Worm (Caenorhabditis elegans) whole organism, young adult: ENCODE results near the gene rnh-1.2.
A peak's percentile ranks its signal among the peaks of the same experiment; 100 is the strongest.

Experiments
- B0019.2 ChIP-seq: fragments of 200-800 bp; sonication (Bioruptor generic); conservative IDR thresholded peaks from 2 replicates; pipeline ENCODE4 v1.3.6; 2022; ENCODE audit warnings: missing genetic modification reagents, missing genetic modification characterization, missing compliant biosample characterization
- B0336.3 ChIP-seq: fragments of 200-800 bp; sonication (Bioruptor generic); IDR thresholded peaks from 2 replicates; pipeline ENCODE4 v1.3.6; 2022; ENCODE audit warnings: missing genetic modification characterization, missing compliant biosample characterization
- C17E4.6 ChIP-seq: fragments of 200-800 bp; sonication (Bioruptor generic); IDR thresholded peaks from 2 replicates; pipeline ENCODE4 v1.3.6; 2022; ENCODE audit warnings: missing genetic modification reagents, missing genetic modification characterization, missing compliant biosample characterization
- F57C9.4 ChIP-seq: sonication (generic microtip); optimal IDR thresholded peaks from 2 replicates; lab custom pipeline; 2017; ENCODE audit warnings: mild to moderate bottlenecking, missing genetic modification characterization, missing compliant biosample characterization
- Y53F4B.3 ChIP-seq: fragments of 200-800 bp; sonication (Bioruptor generic); IDR thresholded peaks from 2 replicates; pipeline ENCODE4 v1.3.6; 2022; ENCODE audit warnings: missing genetic modification reagents, missing genetic modification characterization, missing compliant biosample characterization
- Y79H2A.3 ChIP-seq: fragments of 200-800 bp; sonication (Bioruptor generic); conservative IDR thresholded peaks from 2 replicates; pipeline ENCODE4 v1.3.6; 2022; ENCODE audit warnings: missing genetic modification reagents, missing genetic modification characterization, missing compliant biosample characterization
- aptf-3 ChIP-seq: fragments of 200-800 bp; sonication (Bioruptor generic); IDR thresholded peaks from 2 replicates; pipeline ENCODE4 v1.3.6; 2022; ENCODE audit warnings: missing genetic modification characterization, missing compliant biosample characterization
- athp-1 ChIP-seq: sonication (generic microtip); optimal IDR thresholded peaks from 2 replicates; lab custom pipeline; 2017; ENCODE audit warnings: mild to moderate bottlenecking, missing genetic modification characterization, missing compliant biosample characterization
- attf-3 ChIP-seq: fragments of 200-800 bp; sonication (Bioruptor generic); conservative IDR thresholded peaks from 2 replicates; pipeline ENCODE4 v1.3.6; 2022; ENCODE audit warnings: missing genetic modification reagents, missing genetic modification characterization, missing compliant biosample characterization
- cebp-1 ChIP-seq, 2 experiments: fragments of 200-800 bp in 1 of 2; sonication (Bioruptor generic) in 1 of 2; sonication (generic microtip) in 1 of 2; IDR thresholded peaks in 1 of 2; optimal IDR thresholded peaks in 1 of 2; 2 replicates each; pipeline versions ENCODE4 v1.3.6 to Lab custom; 2017 to 2022; ENCODE audit warnings: missing compliant biosample characterization in 2 of 2, missing genetic modification characterization in 2 of 2, mild to moderate bottlenecking in 1 of 2, missing genetic modification reagents in 1 of 2, moderate library complexity in 1 of 2
- ceh-58 ChIP-seq: fragments of 200-800 bp; sonication (Bioruptor generic); IDR thresholded peaks from 2 replicates; pipeline ENCODE4 v1.3.6; 2022; ENCODE audit warnings: missing genetic modification characterization, missing compliant biosample characterization
- dox-1 ChIP-seq: fragments of 200-800 bp; sonication (Bioruptor generic); IDR thresholded peaks from 2 replicates; pipeline ENCODE4 v1.3.6; 2022; ENCODE audit warnings: missing genetic modification reagents, missing genetic modification characterization, missing compliant biosample characterization
- efl-1 ChIP-seq: fragments of 150-350 bp; optimal IDR thresholded peaks from 2 replicates; lab custom pipeline; 2014; ENCODE audit warnings: missing biosample characterization, missing genetic modification reagents, missing genetic modification characterization
- gei-17 ChIP-seq: fragments of 200-800 bp; sonication (Bioruptor generic); optimal IDR thresholded peaks from 2 replicates; lab custom pipeline; 2018; ENCODE audit warnings: mild to moderate bottlenecking, missing genetic modification characterization, missing compliant biosample characterization
- hlh-12 ChIP-seq: sonication (generic microtip); optimal IDR thresholded peaks from 2 replicates; lab custom pipeline; 2016; ENCODE audit warnings: missing genetic modification characterization, missing compliant biosample characterization
- hmg-1.2 ChIP-seq: fragments of 200-800 bp; sonication (Bioruptor generic); IDR thresholded peaks from 2 replicates; pipeline ENCODE4 v1.3.6; 2022; ENCODE audit warnings: missing genetic modification reagents, missing genetic modification characterization, missing compliant biosample characterization
- hrde-1 ChIP-seq: sonication (generic microtip); optimal IDR thresholded peaks from 2 replicates; lab custom pipeline; 2016; ENCODE audit warnings: missing genetic modification characterization, mild to moderate bottlenecking, missing compliant biosample characterization, moderate library complexity, missing genotype, missing genetic modification reagents, borderline replicate concordance
- lin-26 ChIP-seq: fragments of 200-800 bp; sonication (Bioruptor generic); IDR thresholded peaks from 2 replicates; pipeline ENCODE4 v1.3.6; 2022; ENCODE audit warnings: missing genetic modification reagents, missing genetic modification characterization, missing compliant biosample characterization
- lin-40 ChIP-seq: sonication (generic microtip); optimal IDR thresholded peaks from 2 replicates; lab custom pipeline; 2016; ENCODE audit warnings: missing genetic modification characterization, mild to moderate bottlenecking, missing compliant biosample characterization, missing genotype, missing genetic modification reagents
- lir-1 ChIP-seq: fragments of 200-800 bp; sonication (Bioruptor generic); conservative IDR thresholded peaks from 2 replicates; pipeline ENCODE4 v1.3.6; 2022; ENCODE audit warnings: missing genetic modification reagents, missing genetic modification characterization, missing compliant biosample characterization
- nfyb-1 ChIP-seq: fragments of 200-800 bp; sonication (Bioruptor generic); IDR thresholded peaks from 2 replicates; pipeline ENCODE4 v1.3.6; 2022; ENCODE audit warnings: missing genetic modification reagents, missing genetic modification characterization, missing compliant biosample characterization
- nhr-179 ChIP-seq: sonication (generic microtip); optimal IDR thresholded peaks from 2 replicates; lab custom pipeline; 2016; ENCODE audit warnings: mild to moderate bottlenecking, missing genetic modification characterization, missing compliant biosample characterization
- nhr-27 ChIP-seq: fragments of 200-800 bp; sonication (Bioruptor generic); optimal IDR thresholded peaks from 2 replicates; lab custom pipeline; 2018; ENCODE audit warnings: mild to moderate bottlenecking, missing genetic modification characterization, moderate library complexity, missing compliant biosample characterization
- nhr-80 ChIP-seq: sonication (generic microtip); optimal IDR thresholded peaks from 2 replicates; lab custom pipeline; 2016; ENCODE audit warnings: missing genetic modification characterization, missing compliant biosample characterization
- sdz-38 ChIP-seq: sonication (generic microtip); optimal IDR thresholded peaks from 2 replicates; lab custom pipeline; 2016; ENCODE audit warnings: missing genotype, missing genetic modification characterization, missing compliant biosample characterization
- snpc-1.1 ChIP-seq: sonication (generic microtip); optimal IDR thresholded peaks from 2 replicates; lab custom pipeline; 2017; ENCODE audit warnings: missing genetic modification characterization, mild to moderate bottlenecking, missing compliant biosample characterization, antibody characterized with exemption, moderate library complexity, missing genotype, missing genetic modification reagents; ENCODE audit not compliant: insufficient read depth
- snpc-1.3 ChIP-seq: sonication (generic microtip); optimal IDR thresholded peaks from 2 replicates; lab custom pipeline; 2017; ENCODE audit warnings: missing genetic modification characterization, mild to moderate bottlenecking, missing compliant biosample characterization, antibody characterized with exemption, moderate library complexity, missing genotype, missing genetic modification reagents; ENCODE audit not compliant: insufficient read depth
- somi-1 ChIP-seq: fragments of 200-800 bp; sonication (Bioruptor generic); optimal IDR thresholded peaks from 2 replicates; lab custom pipeline; 2018; ENCODE audit warnings: mild to moderate bottlenecking, missing genetic modification characterization, missing compliant biosample characterization
- tlf-1 ChIP-seq: fragments of 200-800 bp; sonication (Bioruptor generic); optimal IDR thresholded peaks from 2 replicates; lab custom pipeline; 2018; ENCODE audit warnings: mild to moderate bottlenecking, missing genetic modification characterization, missing compliant biosample characterization
- unc-62 ChIP-seq: fragments of 150-350 bp; optimal IDR thresholded peaks from 2 replicates; lab custom pipeline; 2014; ENCODE audit warnings: missing biosample characterization, missing genetic modification reagents, missing genetic modification characterization
- xnd-1 ChIP-seq: sonication (generic microtip); optimal IDR thresholded peaks from 2 replicates; lab custom pipeline; 2016; ENCODE audit warnings: missing genotype, missing genetic modification reagents, missing genetic modification characterization, missing compliant biosample characterization
- zfh-2 ChIP-seq: fragments of 200-800 bp; sonication (Bioruptor generic); conservative IDR thresholded peaks from 2 replicates; pipeline ENCODE4 v1.3.6; 2022; ENCODE audit warnings: missing genetic modification reagents, missing genetic modification characterization, missing compliant biosample characterization
- ztf-3 ChIP-seq: fragments of 200-800 bp; sonication (Bioruptor generic); optimal IDR thresholded peaks from 2 replicates; lab custom pipeline; 2018; ENCODE audit warnings: mild to moderate bottlenecking, missing genetic modification characterization, missing compliant biosample characterization

rnh-1.2 gene

ce11 chrII:9831033-9831432 is 10.8 kb downstream of the rnh-1.2 start, which contains the start of gene ZK938.12:
TSS of gene ZK938.12 (plus strand) at chrII:9831333.
- TF ChIP-seq zfh-2 (GFP tag; lab: Robert Waterston, UW) (no peak), snpc-1.1 (no peak), dox-1 (GFP tag; lab: Robert Waterston, UW) (no peak), gei-17 (GFP tag; lab: Kevin White, UChicago) (no peak)

ce11 chrII:9829108-9829507 is 12.7 kb downstream of the rnh-1.2 start, which contains the start of gene ZK938.1:
TSS of gene ZK938.1 (plus strand) at chrII:9829408.
- TF ChIP-seq hrde-1 (tag; lab: Kevin White, UChicago) (no peak), somi-1 (GFP tag; lab: Kevin White, UChicago) (no peak), B0019.2 (GFP tag; lab: Robert Waterston, UW) (no peak), dox-1 (GFP tag; lab: Robert Waterston, UW) (no peak), snpc-1.3 (no peak), sdz-38 (no peak), attf-3 (GFP tag; lab: Robert Waterston, UW) (no peak), nhr-27 (tag; lab: Kevin White, UChicago) (no peak)

ce11 chrII:9828502-9828901 is 13.3 kb downstream of the rnh-1.2 start:
- TF ChIP-seq athp-1: no peak
- no peak for TF ChIP-seq xnd-1 (tag; lab: Kevin White, UChicago)
- TF ChIP-seq tlf-1 (GFP tag; lab: Kevin White, UChicago): no peak
- no peak for TF ChIP-seq lin-26

- TF ChIP-seq unc-62 (GFP tag; lab: Kevin White, UChicago) (no peak), B0336.3 (no peak), lin-40 (no peak), F57C9.4 (tag; lab: Kevin White, UChicago) (no peak), efl-1 (GFP tag; lab: Kevin White, UChicago) (no peak)
Observed at ce11 chrII:9827852-9828251, 14.0 kb downstream of the rnh-1.2 start, which contains the start of gene eyg-1. TSS of gene eyg-1 (minus strand) at chrII:9827952.

- no peak for TF ChIP-seq B0336.3
- TF ChIP-seq zfh-2 (GFP tag; lab: Robert Waterston, UW): 0 out of 2 replicates have a peak, but pooled peaks have one; percentile 16
Observed at ce11 chrII:9826946-9827345, 14.9 kb downstream of the rnh-1.2 start.

- no peak for TF ChIP-seq Y53F4B.3
- TF ChIP-seq ztf-3 (GFP tag; lab: Kevin White, UChicago): no peak
- no peak for TF ChIP-seq nfyb-1 (GFP tag; lab: Robert Waterston, UW)
- no peak for TF ChIP-seq lir-1 (GFP tag; lab: Robert Waterston, UW)
- TF ChIP-seq nhr-179 (tag; lab: Kevin White, UChicago): no peak
- TF ChIP-seq cebp-1 (GFP tag; IDR thresholded peaks at IDR 0.05; lab: Robert Waterston, UW): no peak
- peak; percentile 60 for TF ChIP-seq cebp-1 (tag; optimal IDR thresholded peaks at IDR 0.05; lab: Kevin White, UChicago)
- no peak for TF ChIP-seq hmg-1.2 (GFP tag; lab: Robert Waterston, UW)
- no peak for TF ChIP-seq C17E4.6 (GFP tag; lab: Robert Waterston, UW)
- no peak for TF ChIP-seq B0019.2 (GFP tag; lab: Robert Waterston, UW)
- no peak for TF ChIP-seq ceh-58 (GFP tag; lab: Robert Waterston, UW)
- TF ChIP-seq hlh-12 (tag; lab: Kevin White, UChicago): no peak
- peak; percentile 77 for TF ChIP-seq nhr-80
- TF ChIP-seq Y79H2A.3: no peak
- no peak for TF ChIP-seq aptf-3 (GFP tag; lab: Robert Waterston, UW)
Observed at ce11 chrII:9807519-9807972, 34.3 kb downstream of the rnh-1.2 start, which contains the start of gene cyp-13A8. TSS of gene cyp-13A8 (minus strand) at chrII:9807569.
